Worm (Caenorhabditis elegans) whole organism, young adult: ENCODE measurements around the gene ash-2.

Experiments
- B0019.2 ChIP-seq: fragments of 200-800 bp; sonication (Bioruptor generic); conservative IDR thresholded peaks from 2 replicates; pipeline ENCODE4 v1.3.6; 2022; ENCODE audit warnings: missing genetic modification reagents, missing genetic modification characterization, missing compliant biosample characterization
- B0261.1 ChIP-seq: sonication (generic microtip); optimal IDR thresholded peaks from 2 replicates; lab custom pipeline; 2016; ENCODE audit warnings: mild to moderate bottlenecking, missing genetic modification characterization, moderate library complexity, missing compliant biosample characterization
- D2030.7 ChIP-seq: fragments of 200-800 bp; sonication (Bioruptor generic); IDR thresholded peaks from 2 replicates; pipeline ENCODE4 v1.3.6; 2022; ENCODE audit warnings: missing genetic modification reagents, missing genetic modification characterization, missing compliant biosample characterization
- F23B12.7 ChIP-seq: sonication (generic microtip); optimal IDR thresholded peaks from 2 replicates; lab custom pipeline; 2017; ENCODE audit warnings: missing genetic modification characterization, mild to moderate bottlenecking, missing compliant biosample characterization, antibody characterized with exemption, moderate library complexity; ENCODE audit not compliant: insufficient read depth
- F33H1.4 ChIP-seq: fragments of 200-800 bp; sonication (Bioruptor generic); IDR thresholded peaks from 2 replicates; pipeline ENCODE4 v1.3.6; 2022; ENCODE audit warnings: missing genetic modification reagents, missing genetic modification characterization, missing compliant biosample characterization
- F37B4.10 ChIP-seq: fragments of 200-800 bp; sonication (Bioruptor generic); IDR thresholded peaks from 2 replicates; pipeline ENCODE4 v1.3.6; 2022; ENCODE audit warnings: missing genetic modification characterization, missing compliant biosample characterization
- F52B5.7 ChIP-seq: sonication (generic microtip); optimal IDR thresholded peaks from 2 replicates; lab custom pipeline; 2016; ENCODE audit warnings: mild to moderate bottlenecking, missing genetic modification characterization, missing compliant biosample characterization
- F57C9.4 ChIP-seq: sonication (generic microtip); optimal IDR thresholded peaks from 2 replicates; lab custom pipeline; 2017; ENCODE audit warnings: mild to moderate bottlenecking, missing genetic modification characterization, missing compliant biosample characterization
- K12H6.12 ChIP-seq: fragments of 200-800 bp; sonication (Bioruptor generic); optimal IDR thresholded peaks from 2 replicates; lab custom pipeline; 2018; ENCODE audit warnings: mild to moderate bottlenecking, missing genetic modification characterization, missing compliant biosample characterization
- Y53G8AR.9 ChIP-seq: fragments of 200-800 bp; sonication (Bioruptor generic); conservative IDR thresholded peaks from 2 replicates; pipeline ENCODE4 v1.3.6; 2022; ENCODE audit warnings: missing genetic modification reagents, missing genetic modification characterization, missing compliant biosample characterization
- aptf-2 ChIP-seq: fragments of 200-800 bp; sonication (Bioruptor generic); conservative IDR thresholded peaks from 2 replicates; pipeline ENCODE4 v1.3.6; 2022; ENCODE audit warnings: missing genetic modification reagents, missing genetic modification characterization, missing compliant biosample characterization
- athp-1 ChIP-seq: sonication (generic microtip); optimal IDR thresholded peaks from 2 replicates; lab custom pipeline; 2017; ENCODE audit warnings: mild to moderate bottlenecking, missing genetic modification characterization, missing compliant biosample characterization
- attf-6 ChIP-seq: fragments of 200-800 bp; sonication (Bioruptor generic); IDR thresholded peaks from 2 replicates; pipeline ENCODE4 v1.3.6; 2022; ENCODE audit warnings: missing genetic modification reagents, missing genetic modification characterization, missing compliant biosample characterization
- ceh-40 ChIP-seq: fragments of 200-800 bp; sonication (Bioruptor generic); IDR thresholded peaks from 2 replicates; pipeline ENCODE4 v1.3.6; 2022; ENCODE audit warnings: missing genetic modification characterization, missing compliant biosample characterization
- ceh-79 ChIP-seq: sonication (generic microtip); optimal IDR thresholded peaks from 2 replicates; lab custom pipeline; 2017; ENCODE audit warnings: mild to moderate bottlenecking, missing genetic modification characterization, missing compliant biosample characterization
- chd-7 ChIP-seq: sonication (generic microtip); optimal IDR thresholded peaks from 2 replicates; lab custom pipeline; 2016; ENCODE audit warnings: mild to moderate bottlenecking, missing genetic modification characterization, moderate library complexity, missing compliant biosample characterization
- egl-18 ChIP-seq: fragments of 200-800 bp; sonication (Bioruptor generic); IDR thresholded peaks from 2 replicates; pipeline ENCODE4 v1.3.6; 2022; ENCODE audit warnings: missing genetic modification reagents, missing genetic modification characterization, missing compliant biosample characterization
- ekl-4 ChIP-seq: fragments of 200-800 bp; sonication (Bioruptor generic); IDR thresholded peaks from 2 replicates; pipeline ENCODE4 v1.3.6; 2022; ENCODE audit warnings: missing genetic modification reagents, missing genetic modification characterization, missing compliant biosample characterization
- hlh-12 ChIP-seq: sonication (generic microtip); optimal IDR thresholded peaks from 2 replicates; lab custom pipeline; 2016; ENCODE audit warnings: missing genetic modification characterization, missing compliant biosample characterization
- lag-1 ChIP-seq: fragments of 200-800 bp; sonication (Bioruptor generic); IDR thresholded peaks from 2 replicates; pipeline ENCODE4 v1.3.6; 2022; ENCODE audit warnings: missing genetic modification reagents, missing genetic modification characterization, missing compliant biosample characterization
- lin-40 ChIP-seq: sonication (generic microtip); optimal IDR thresholded peaks from 2 replicates; lab custom pipeline; 2016; ENCODE audit warnings: missing genetic modification characterization, mild to moderate bottlenecking, missing compliant biosample characterization, missing genotype, missing genetic modification reagents
- lir-1 ChIP-seq: fragments of 200-800 bp; sonication (Bioruptor generic); conservative IDR thresholded peaks from 2 replicates; pipeline ENCODE4 v1.3.6; 2022; ENCODE audit warnings: missing genetic modification reagents, missing genetic modification characterization, missing compliant biosample characterization
- mxl-1 ChIP-seq: sonication (generic microtip); optimal IDR thresholded peaks from 2 replicates; lab custom pipeline; 2016; ENCODE audit warnings: missing genetic modification characterization, missing compliant biosample characterization
- nhr-179 ChIP-seq: sonication (generic microtip); optimal IDR thresholded peaks from 2 replicates; lab custom pipeline; 2016; ENCODE audit warnings: mild to moderate bottlenecking, missing genetic modification characterization, missing compliant biosample characterization
- nhr-80 ChIP-seq: sonication (generic microtip); optimal IDR thresholded peaks from 2 replicates; lab custom pipeline; 2016; ENCODE audit warnings: missing genetic modification characterization, missing compliant biosample characterization
- pbrm-1 ChIP-seq: fragments of 200-800 bp; sonication (Bioruptor generic); IDR thresholded peaks from 2 replicates; pipeline ENCODE4 v1.3.6; 2022; ENCODE audit warnings: missing genetic modification reagents, missing genetic modification characterization, missing compliant biosample characterization
- pha-4 ChIP-seq: fragments of 150-350 bp; sonication (generic microtip); optimal IDR thresholded peaks from 2 replicates; lab custom pipeline; 2014; ENCODE audit warnings: missing biosample characterization, missing genetic modification reagents, missing genetic modification characterization
- repo-1 ChIP-seq: sonication (generic microtip); optimal IDR thresholded peaks from 2 replicates; lab custom pipeline; 2017; ENCODE audit warnings: mild to moderate bottlenecking, missing genetic modification characterization, missing compliant biosample characterization
- sdz-38 ChIP-seq: sonication (generic microtip); optimal IDR thresholded peaks from 2 replicates; lab custom pipeline; 2016; ENCODE audit warnings: missing genotype, missing genetic modification characterization, missing compliant biosample characterization
- sea-2 ChIP-seq: fragments of 200-800 bp; sonication (Bioruptor generic); IDR thresholded peaks from 2 replicates; pipeline ENCODE4 v1.3.6; 2022; ENCODE audit warnings: missing genetic modification characterization, missing compliant biosample characterization
- zim-3 ChIP-seq: sonication (generic microtip); optimal IDR thresholded peaks from 2 replicates; lab custom pipeline; 2017; ENCODE audit warnings: mild to moderate bottlenecking, missing genetic modification characterization, moderate library complexity, missing compliant biosample characterization
- ztf-18 ChIP-seq: sonication (generic microtip); optimal IDR thresholded peaks from 2 replicates; lab custom pipeline; 2016; ENCODE audit warnings: missing genotype, mild to moderate bottlenecking, missing genetic modification characterization, missing compliant biosample characterization
- ztf-26 ChIP-seq: sonication (generic microtip); optimal IDR thresholded peaks from 2 replicates; lab custom pipeline; 2017; ENCODE audit warnings: missing genetic modification characterization, missing compliant biosample characterization
- ztf-6 ChIP-seq: fragments of 200-800 bp; sonication (Bioruptor generic); IDR thresholded peaks from 2 replicates; pipeline ENCODE4 v1.3.6; 2022; ENCODE audit warnings: missing genetic modification reagents, missing genetic modification characterization, missing compliant biosample characterization

The ash-2 gene

DNA sequence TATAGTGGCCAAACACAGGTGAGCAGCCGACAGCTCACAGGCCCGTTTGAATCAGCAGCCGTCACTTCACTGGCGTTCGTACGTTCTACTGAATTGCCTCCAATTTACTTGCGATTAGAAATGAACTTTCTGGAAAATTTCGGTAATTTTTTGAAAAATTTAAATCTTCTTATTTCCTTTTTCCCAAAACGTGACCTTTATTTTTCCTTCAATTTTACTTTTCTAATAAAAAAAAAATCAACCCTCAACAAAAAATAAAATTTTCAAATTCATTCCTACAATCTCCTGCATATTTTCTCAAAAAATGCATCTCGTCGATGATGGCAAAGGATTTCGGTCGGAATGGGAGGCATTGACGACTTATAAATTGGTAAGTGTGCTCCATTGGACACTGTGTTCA, 31.2 kb upstream of the ash-2 start, which contains the start of gene W03C9.8:
Gene W03C9.8, plus strand, starts transcription at position 301 of the 400 bp plus-strand sequence.
- TF ChIP-seq F57C9.4 (tag; lab: Kevin White, UChicago), result no peak
- TF ChIP-seq sdz-38, result no peak
- TF ChIP-seq ztf-6 (GFP tag; lab: Robert Waterston, UW), result no peak
- no peak for TF ChIP-seq aptf-2 (GFP tag; lab: Robert Waterston, UW)
- no peak for TF ChIP-seq D2030.7 (GFP tag; lab: Robert Waterston, UW)
- TF ChIP-seq egl-18, result no peak
- TF ChIP-seq hlh-12, result no peak
- no peak for TF ChIP-seq ekl-4 (GFP tag; lab: Robert Waterston, UW)
- no peak for TF ChIP-seq attf-6 (GFP tag; lab: Robert Waterston, UW)
- TF ChIP-seq ztf-18 (tag; lab: Kevin White, UChicago), result no peak
- no peak for TF ChIP-seq repo-1 (tag; lab: Kevin White, UChicago)
- no peak for TF ChIP-seq B0019.2
- no peak for TF ChIP-seq athp-1 (tag; lab: Kevin White, UChicago)
- no peak for TF ChIP-seq sea-2 (GFP tag; lab: Robert Waterston, UW)
- no peak for TF ChIP-seq mxl-1 (tag; lab: Kevin White, UChicago)
- no peak for TF ChIP-seq lir-1 (GFP tag; lab: Robert Waterston, UW)

ce11 chrII:11952963-11953362, 26.7 kb upstream of the ash-2 start:
- TF ChIP-seq ekl-4 (GFP tag; lab: Robert Waterston, UW) (no peak), pbrm-1 (GFP tag; lab: Robert Waterston, UW) (no peak), ceh-40 (no peak), chd-7 (tag; lab: Kevin White, UChicago) (no peak), F52B5.7 (no peak), K12H6.12 (tag; lab: Kevin White, UChicago) (no peak), zim-3 (tag; lab: Kevin White, UChicago) (no peak)

- TF ChIP-seq aptf-2 (GFP tag; lab: Robert Waterston, UW), result no peak
- no peak for TF ChIP-seq nhr-80 (tag; lab: Kevin White, UChicago)
- no peak for TF ChIP-seq F37B4.10 (GFP tag; lab: Robert Waterston, UW)
- no peak for TF ChIP-seq pha-4
- no peak for TF ChIP-seq lag-1 (GFP tag; lab: Robert Waterston, UW)
- no peak for TF ChIP-seq F57C9.4 (tag; lab: Kevin White, UChicago)
- no peak for TF ChIP-seq hlh-12
- TF ChIP-seq F33H1.4, result no peak
- TF ChIP-seq ceh-79 (tag; lab: Kevin White, UChicago), result no peak
- no peak for TF ChIP-seq lin-40 (tag; lab: Kevin White, UChicago)
- no peak for TF ChIP-seq F23B12.7 (tag; lab: Kevin White, UChicago)
- no peak for TF ChIP-seq B0261.1 (tag; lab: Kevin White, UChicago)
- TF ChIP-seq nhr-179 (tag; lab: Kevin White, UChicago), result no peak
These were observed 25.4 kb upstream of the ash-2 start, which contains the start of gene W03C9.6 for ce11 chrII:11954208-11954607. W03C9.6 (plus strand) TSS chrII:11954508.

- TF ChIP-seq ztf-26 (tag; lab: Kevin White, UChicago) (no peak), F37B4.10 (GFP tag; lab: Robert Waterston, UW) (no peak), Y53G8AR.9 (GFP tag; lab: Robert Waterston, UW) (no peak)
These were observed 24.8 kb upstream of the ash-2 start for ce11 chrII:11954811-11955210.
